Fruit fly (Drosophila melanogaster): ENCODE data around the gene sfl.

The sfl gene

dm6 chr3L:6494928-6495806 is at the start of gene sfl, which contains the start of gene Vps8 (continued):
- TF ChIP-seq CG10274 (GFP tag; optimal IDR thresholded peaks at IDR 0.05) (no peak), Xbp1 (GFP tag; optimal IDR thresholded peaks at IDR 0.05) (peak; percentile 15), fru (optimal IDR thresholded peaks at IDR 0.05) (no peak), CG4617 (GFP tag; optimal IDR thresholded peaks at IDR 0.05; ENCODE audit: borderline replicate concordance) (peak; percentile 3), Hr39 (optimal IDR thresholded peaks at IDR 0.05) (no peak), H2.0 (GFP tag; IDR thresholded peaks at IDR 0.05) (no peak), nau (GFP tag; optimal IDR thresholded peaks at IDR 0.05) (no peak), Ptx1 (GFP tag; IDR thresholded peaks at IDR 0.05) (no peak), NK7.1 (GFP tag; optimal IDR thresholded peaks at IDR 0.05) (no peak), CG15269 (tag; optimal IDR thresholded peaks at IDR 0.05) (peak; percentile 9), CG13123 (GFP tag; optimal IDR thresholded peaks at IDR 0.05) (no peak), nom (GFP tag; optimal IDR thresholded peaks at IDR 0.05) (no peak), CG17359 (tag; optimal IDR thresholded peaks at IDR 0.05) (peak; percentile 15), CG1602 (GFP tag; optimal IDR thresholded peaks at IDR 0.05) (no peak), dmrt99B (tag; optimal IDR thresholded peaks at IDR 0.05) (peak; percentile 22), klu (GFP tag; IDR thresholded peaks at IDR 0.05) (0 out of 2 replicates have a peak, but pooled peaks have one; percentile 39), h (optimal IDR thresholded peaks at IDR 0.05) (no peak), prd (optimal IDR thresholded peaks at IDR 0.05) (no peak), prd (GFP tag; IDR thresholded peaks at IDR 0.05) (no peak), CG3163 (GFP tag; optimal IDR thresholded peaks at IDR 0.05) (no peak), Dad (GFP tag; optimal IDR thresholded peaks at IDR 0.05) (no peak), gem (tag; optimal IDR thresholded peaks at IDR 0.05) (peak; percentile 38), tap (tag; optimal IDR thresholded peaks at IDR 0.05) (no peak), CG3726 (GFP tag; IDR thresholded peaks at IDR 0.05) (no peak), CG7786 (GFP tag; optimal IDR thresholded peaks at IDR 0.05) (no peak), Dbx (GFP tag; IDR thresholded peaks at IDR 0.05) (no peak), CG16863 (GFP tag; optimal IDR thresholded peaks at IDR 0.05) (no peak), yki (optimal IDR thresholded peaks at IDR 0.05) (no peak), bbx (GFP tag; IDR thresholded peaks at IDR 0.05; ENCODE audit: partially characterized antibody) (peak; percentile 87), tgo (GFP tag; IDR thresholded peaks at IDR 0.05) (no peak), Doc2 (GFP tag; IDR thresholded peaks at IDR 0.05) (no peak), GATAe (GFP tag; conservative IDR thresholded peaks at IDR 0.05) (no peak), CG13894 (tag; optimal IDR thresholded peaks at IDR 0.05) (peak; percentile 31), Lim3 (GFP tag; IDR thresholded peaks at IDR 0.05) (no peak), wdn (GFP tag; IDR thresholded peaks at IDR 0.05) (no peak), Gug (GFP tag; IDR thresholded peaks at IDR 0.05) (peak; percentile 28; the same call in 1 of the 4 replicates), Optix (GFP tag; IDR thresholded peaks at IDR 0.05) (no peak), oc (tag; optimal IDR thresholded peaks at IDR 0.05) (peak; percentile 6), ap (GFP tag; IDR thresholded peaks at IDR 0.05) (no peak), CG10267 (tag; optimal IDR thresholded peaks at IDR 0.05) (peak; percentile 65), CG11723 (GFP tag; optimal IDR thresholded peaks at IDR 0.05) (no peak), vfl (GFP tag; optimal IDR thresholded peaks at IDR 0.05) (no peak), crp (GFP tag; optimal IDR thresholded peaks at IDR 0.05) (peak in 1 of 2 experiments; percentile 71), seq (GFP tag; IDR thresholded peaks at IDR 0.05) (no peak), NFAT (GFP tag; IDR thresholded peaks at IDR 0.05) (peak; percentile 46; the same call in 1 of the 2 replicates)
